Worm (Caenorhabditis elegans) whole organism, young adult: ENCODE results near the gene lias-1.

Experiments used
- B0019.2 ChIP-seq: fragments of 200-800 bp; sonication (Bioruptor generic); conservative IDR thresholded peaks from 2 replicates; pipeline ENCODE4 v1.3.6; 2022; ENCODE audit warnings: missing genetic modification reagents, missing genetic modification characterization, missing compliant biosample characterization
- C06A6.2 ChIP-seq: fragments of 200-800 bp; sonication (Bioruptor generic); conservative IDR thresholded peaks from 2 replicates; pipeline ENCODE4 v1.3.6; 2022; ENCODE audit warnings: missing genetic modification characterization, missing compliant biosample characterization
- F33H1.4 ChIP-seq: fragments of 200-800 bp; sonication (Bioruptor generic); IDR thresholded peaks from 2 replicates; pipeline ENCODE4 v1.3.6; 2022; ENCODE audit warnings: missing genetic modification reagents, missing genetic modification characterization, missing compliant biosample characterization
- F57C9.4 ChIP-seq: sonication (generic microtip); optimal IDR thresholded peaks from 2 replicates; lab custom pipeline; 2017; ENCODE audit warnings: mild to moderate bottlenecking, missing genetic modification characterization, missing compliant biosample characterization
- Y53F4B.3 ChIP-seq: fragments of 200-800 bp; sonication (Bioruptor generic); IDR thresholded peaks from 2 replicates; pipeline ENCODE4 v1.3.6; 2022; ENCODE audit warnings: missing genetic modification reagents, missing genetic modification characterization, missing compliant biosample characterization
- cebp-1 ChIP-seq, 2 experiments: fragments of 200-800 bp in 1 of 2; sonication (Bioruptor generic) in 1 of 2; sonication (generic microtip) in 1 of 2; IDR thresholded peaks in 1 of 2; optimal IDR thresholded peaks in 1 of 2; 2 replicates each; pipeline versions ENCODE4 v1.3.6 to Lab custom; 2017 to 2022; ENCODE audit warnings: missing compliant biosample characterization in 2 of 2, missing genetic modification characterization in 2 of 2, mild to moderate bottlenecking in 1 of 2, missing genetic modification reagents in 1 of 2, moderate library complexity in 1 of 2
- cebp-2 ChIP-seq: fragments of 200-800 bp; sonication (Bioruptor generic); IDR thresholded peaks from 2 replicates; pipeline ENCODE4 v1.3.6; 2022; ENCODE audit warnings: missing genetic modification characterization, missing compliant biosample characterization
- ceh-58 ChIP-seq: fragments of 200-800 bp; sonication (Bioruptor generic); IDR thresholded peaks from 2 replicates; pipeline ENCODE4 v1.3.6; 2022; ENCODE audit warnings: missing genetic modification characterization, missing compliant biosample characterization
- lin-35 ChIP-seq, 3 experiments: fragments of 150-350 bp in 2 of 3; sonication (generic microtip) in 1 of 3; optimal IDR thresholded peaks; 2 replicates each; lab custom pipeline; 2014 to 2018; ENCODE audit warnings: missing biosample characterization in 3 of 3, missing genetic modification characterization in 3 of 3, missing genetic modification reagents in 3 of 3
- lsl-1 ChIP-seq: fragments of 200-800 bp; sonication (Bioruptor generic); optimal IDR thresholded peaks from 2 replicates; lab custom pipeline; 2018; ENCODE audit warnings: mild to moderate bottlenecking, missing genetic modification characterization, moderate library complexity, missing compliant biosample characterization
- pha-4 ChIP-seq: fragments of 150-350 bp; sonication (generic microtip); optimal IDR thresholded peaks from 2 replicates; lab custom pipeline; 2014; ENCODE audit warnings: missing biosample characterization, missing genetic modification reagents, missing genetic modification characterization
- tbx-9 ChIP-seq: sonication (generic microtip); optimal IDR thresholded peaks from 2 replicates; lab custom pipeline; 2016; ENCODE audit warnings: borderline replicate concordance, missing genetic modification characterization, inconsistent platforms, missing compliant biosample characterization
- unc-130 ChIP-seq: sonication (generic microtip); optimal IDR thresholded peaks from 2 replicates; lab custom pipeline; 2016; ENCODE audit warnings: missing genetic modification reagents, missing genetic modification characterization, missing compliant biosample characterization

DNA sequence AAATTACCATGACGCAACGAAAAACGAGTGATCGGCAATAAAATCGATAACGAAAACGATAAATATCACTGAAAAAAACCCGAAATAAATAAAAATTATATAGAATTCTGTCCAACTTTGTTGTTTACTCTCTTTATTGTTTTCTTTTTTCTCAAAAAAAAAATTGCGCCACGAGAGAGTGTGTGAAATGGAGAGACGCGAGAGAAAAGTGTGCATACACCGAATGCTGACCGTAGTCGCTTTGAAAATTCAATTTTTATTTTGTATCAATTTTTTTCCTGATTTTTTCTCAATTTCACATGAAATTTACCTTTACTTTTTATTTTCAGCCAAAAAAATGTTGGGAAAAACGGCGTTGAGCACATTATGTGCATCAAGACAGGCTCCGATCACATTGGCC, 5.0 kb upstream of the lias-1 start, which contains the start of the genes M01F1.4 and mrpl-35:
- TF ChIP-seq lsl-1 (GFP tag; lab: Kevin White, UChicago) (peak; percentile 78), ceh-58 (GFP tag; lab: Robert Waterston, UW) (no peak), pha-4 (tag; lab: Kevin White, UChicago) (no peak), lin-35 (GFP tag; optimal IDR thresholded peaks at IDR 0.05; lab: Kevin White, UChicago) (peak in 1 of 3 experiments; percentile 9), Y53F4B.3 (GFP tag; lab: Robert Waterston, UW) (no peak), cebp-1 (GFP tag; IDR thresholded peaks at IDR 0.05; lab: Robert Waterston, UW) (no peak), cebp-1 (tag; optimal IDR thresholded peaks at IDR 0.05; lab: Kevin White, UChicago) (no peak), C06A6.2 (GFP tag; lab: Robert Waterston, UW) (no peak), tbx-9 (tag; lab: Kevin White, UChicago) (no peak), F33H1.4 (GFP tag; lab: Robert Waterston, UW) (peak; percentile 44; the same call in 1 of the 2 replicates), cebp-2 (GFP tag; lab: Robert Waterston, UW) (no peak), unc-130 (GFP tag; lab: Kevin White, UChicago) (no peak), F57C9.4 (no peak), B0019.2 (GFP tag; lab: Robert Waterston, UW) (no peak)
